Fruit fly (Drosophila melanogaster): Measurements from ENCODE around the gene CG33710.

DNA sequence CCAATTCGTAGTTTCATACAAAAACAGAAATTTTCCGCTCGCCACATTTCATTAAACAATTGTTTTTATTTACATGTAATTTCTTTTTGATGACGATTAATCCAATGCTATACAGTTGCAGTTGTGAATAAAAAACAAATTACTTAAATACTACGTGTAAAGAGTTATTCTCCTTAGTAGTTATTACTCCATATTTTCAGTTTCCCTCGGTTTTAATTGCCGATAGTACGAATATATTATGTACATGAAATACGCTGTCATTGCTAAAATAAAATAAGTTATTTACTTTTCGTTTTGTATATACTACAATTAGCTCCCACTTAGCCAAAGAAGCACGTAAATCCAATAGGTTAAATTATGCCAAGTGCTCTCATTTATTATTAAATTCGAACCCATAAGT is 1.0 kb upstream of the CG33710 start, which contains the start of gene CG42655:
- TF ChIP-seq CG7101 (tag; optimal IDR thresholded peaks at IDR 0.05) = no peak
- TF ChIP-seq CG1620 (GFP tag; optimal IDR thresholded peaks at IDR 0.05) = no peak
- no peak for TF ChIP-seq Clk (GFP tag; optimal IDR thresholded peaks at IDR 0.05)
- TF ChIP-seq CG12768 (GFP tag; optimal IDR thresholded peaks at IDR 0.05) = no peak
- no peak for TF ChIP-seq ovo (GFP tag; optimal IDR thresholded peaks at IDR 0.05)
- TF ChIP-seq kay (GFP tag; ENCODE audit: borderline replicate concordance) = no peak
- no peak for TF ChIP-seq cnc (optimal IDR thresholded peaks at IDR 0.05)
- TF ChIP-seq CG11617 (GFP tag; optimal IDR thresholded peaks at IDR 0.05) = no peak
